Worm (Caenorhabditis elegans) whole organism, L4 larva: Measurements from ENCODE around the gene lips-5.
A peak's percentile ranks its signal among the peaks of the same experiment; 100 is the strongest.

Source experiments
- F10B5.3 ChIP-seq: sonication (generic microtip); optimal IDR thresholded peaks from 2 replicates; lab custom pipeline; 2016; ENCODE audit warnings: mild to moderate bottlenecking, missing genetic modification characterization, missing compliant biosample characterization
- F26F4.8 ChIP-seq: fragments of 200-800 bp; sonication (Bioruptor generic); conservative IDR thresholded peaks from 2 replicates; pipeline ENCODE4 v1.3.6; 2022; ENCODE audit warnings: missing genetic modification characterization, missing compliant biosample characterization
- F44E2.7 ChIP-seq: fragments of 200-800 bp; sonication (Bioruptor generic); IDR thresholded peaks from 2 replicates; pipeline ENCODE4 v2.1.2; 2022; ENCODE audit warnings: missing genetic modification characterization, missing compliant biosample characterization
- F49E8.2 ChIP-seq: sonication (generic microtip); optimal IDR thresholded peaks from 2 replicates; lab custom pipeline; 2016; ENCODE audit warnings: missing compliant biosample characterization, mild to moderate bottlenecking, missing genetic modification characterization, borderline replicate concordance
- T26A8.4 ChIP-seq: fragments of 200-800 bp; sonication (Bioruptor generic); IDR thresholded peaks from 2 replicates; pipeline ENCODE4 v1.3.6; 2022; ENCODE audit warnings: missing genetic modification characterization, missing compliant biosample characterization
- Y75B8A.6 ChIP-seq: fragments of 200-800 bp; sonication (Bioruptor generic); IDR thresholded peaks from 2 replicates; pipeline ENCODE4 v1.3.6; 2022; ENCODE audit warnings: missing genetic modification reagents, missing genetic modification characterization, missing compliant biosample characterization
- aha-1 ChIP-seq: fragments of 150-350 bp; peaks from one replicate; lab custom pipeline; 2014; ENCODE audit warnings: missing biosample characterization, missing genetic modification characterization
- ama-1 ChIP-seq: fragments of 150-350 bp; optimal IDR thresholded peaks from 2 replicates; lab custom pipeline; 2014; ENCODE audit warnings: inconsistent platforms, mixed read lengths
- attf-4 ChIP-seq: sonication (generic microtip); optimal IDR thresholded peaks from 3 replicates; lab custom pipeline; 2017; ENCODE audit warnings: missing biosample characterization, missing genetic modification characterization
- ceh-20 ChIP-seq: fragments of 200-800 bp; sonication (Bioruptor generic); IDR thresholded peaks from 2 replicates; pipeline ENCODE4 v1.3.6; 2022; ENCODE audit warnings: missing genetic modification reagents, missing genetic modification characterization, missing compliant biosample characterization
- ceh-28 ChIP-seq: fragments of 150-350 bp; optimal IDR thresholded peaks from 2 replicates; lab custom pipeline; 2014; ENCODE audit warnings: missing biosample characterization, missing genetic modification reagents, missing genetic modification characterization
- ceh-44 ChIP-seq: fragments of 200-800 bp; sonication (Bioruptor generic); IDR thresholded peaks from 2 replicates; pipeline ENCODE4 v1.3.6; 2022; ENCODE audit warnings: missing genetic modification reagents, missing genetic modification characterization, missing compliant biosample characterization
- ceh-62 ChIP-seq: sonication (generic microtip); optimal IDR thresholded peaks from 2 replicates; lab custom pipeline; 2017; ENCODE audit warnings: missing biosample characterization, missing genetic modification characterization
- ctbp-1 ChIP-seq: fragments of 200-800 bp; sonication (Bioruptor generic); IDR thresholded peaks from 2 replicates; pipeline ENCODE4 v1.3.6; 2022; ENCODE audit warnings: missing genetic modification reagents, missing genetic modification characterization, missing compliant biosample characterization
- daf-8 ChIP-seq: fragments of 200-800 bp; sonication (Bioruptor generic); IDR thresholded peaks from 2 replicates; pipeline ENCODE4 v1.3.6; 2022; ENCODE audit warnings: missing genetic modification characterization, missing compliant biosample characterization
- dmd-9 ChIP-seq: fragments of 200-800 bp; sonication (Bioruptor generic); IDR thresholded peaks from 2 replicates; pipeline ENCODE4 v1.3.6; 2022; ENCODE audit warnings: missing genetic modification reagents, missing genetic modification characterization, missing compliant biosample characterization
- dve-1 ChIP-seq: sonication (generic microtip); optimal IDR thresholded peaks from 2 replicates; lab custom pipeline; 2017; ENCODE audit warnings: antibody characterized with exemption, mild to moderate bottlenecking, missing genetic modification characterization, missing compliant biosample characterization; ENCODE audit not compliant: insufficient read depth
- egl-27 ChIP-seq: sonication (generic microtip); optimal IDR thresholded peaks from 3 replicates; lab custom pipeline; 2017; ENCODE audit warnings: missing biosample characterization, missing genetic modification reagents, missing genetic modification characterization
- fos-1 ChIP-seq: fragments of 150-350 bp; optimal IDR thresholded peaks from 2 replicates; lab custom pipeline; 2014; ENCODE audit warnings: missing biosample characterization, missing genetic modification characterization
- lin-1 ChIP-seq: fragments of 200-800 bp; sonication (Bioruptor generic); IDR thresholded peaks from 2 replicates; pipeline ENCODE4 v1.3.6; 2022; ENCODE audit warnings: missing genetic modification reagents, missing genetic modification characterization, missing compliant biosample characterization
- lin-13 ChIP-seq: fragments of 150-350 bp; optimal IDR thresholded peaks from 2 replicates; lab custom pipeline; 2014; ENCODE audit warnings: missing biosample characterization, missing genetic modification reagents, missing genetic modification characterization
- lin-15B ChIP-seq: fragments of 150-350 bp; sonication (generic microtip); optimal IDR thresholded peaks from 3 replicates; lab custom pipeline; 2014; ENCODE audit warnings: missing biosample characterization, missing genetic modification characterization
- lin-38 ChIP-seq: fragments of 200-800 bp; sonication (Bioruptor generic); IDR thresholded peaks from 2 replicates; pipeline ENCODE4 v1.3.6; 2022; ENCODE audit warnings: missing genetic modification reagents, missing genetic modification characterization, missing compliant biosample characterization
- lin-39 ChIP-seq: fragments of 150-350 bp; optimal IDR thresholded peaks from 2 replicates; lab custom pipeline; 2014; ENCODE audit warnings: missing biosample characterization, missing genetic modification reagents, missing genetic modification characterization
- lir-3 ChIP-seq: sonication (generic microtip); optimal IDR thresholded peaks from 2 replicates; lab custom pipeline; 2016; ENCODE audit warnings: mild to moderate bottlenecking, missing genetic modification characterization, missing compliant biosample characterization
- lsy-2 ChIP-seq, 2 experiments: fragments of 150-350 bp in 1 of 2; sonication (generic microtip) in 1 of 2; optimal IDR thresholded peaks; 2 replicates each; lab custom pipeline; 2014 to 2017; ENCODE audit warnings: missing biosample characterization in 2 of 2, missing genetic modification characterization in 2 of 2
- mdl-1 ChIP-seq, 2 experiments: fragments of 150-350 bp in 1 of 2; sonication (generic microtip) in 1 of 2; optimal IDR thresholded peaks; 2 replicates each; lab custom pipeline; 2014 to 2017; ENCODE audit warnings: missing biosample characterization in 2 of 2, missing genetic modification characterization in 2 of 2
- mdt-29 ChIP-seq: fragments of 200-800 bp; sonication (Bioruptor generic); IDR thresholded peaks from 2 replicates; pipeline ENCODE4 v1.3.6; 2022; ENCODE audit warnings: missing genetic modification reagents, missing genetic modification characterization, missing compliant biosample characterization
- mep-1 ChIP-seq: fragments of 150-350 bp; sonication (generic microtip); optimal IDR thresholded peaks from 3 replicates; lab custom pipeline; 2014; ENCODE audit warnings: missing biosample characterization, missing genetic modification characterization
- mes-2 ChIP-seq: sonication (generic microtip); optimal IDR thresholded peaks from 2 replicates; lab custom pipeline; 2016; ENCODE audit warnings: missing genotype, mild to moderate bottlenecking, missing genetic modification characterization, missing compliant biosample characterization; ENCODE audit not compliant: poor library complexity, severe bottlenecking
- mxl-2 ChIP-seq: fragments of 200-800 bp; sonication (Bioruptor generic); conservative IDR thresholded peaks from 2 replicates; pipeline ENCODE4 v1.3.6; 2022; ENCODE audit warnings: missing genetic modification reagents, missing genetic modification characterization, missing compliant biosample characterization
- nhr-10 ChIP-seq: fragments of 150-350 bp; optimal IDR thresholded peaks from 2 replicates; lab custom pipeline; 2014; ENCODE audit warnings: missing biosample characterization, missing genetic modification characterization
- nhr-11 ChIP-seq: fragments of 150-350 bp; optimal IDR thresholded peaks from 2 replicates; lab custom pipeline; 2014; ENCODE audit warnings: missing biosample characterization, missing genetic modification characterization
- nhr-25 ChIP-seq: sonication (generic microtip); optimal IDR thresholded peaks from 2 replicates; lab custom pipeline; 2017; ENCODE audit warnings: missing genetic modification characterization, mild to moderate bottlenecking, missing compliant biosample characterization, antibody characterized with exemption, moderate library complexity, borderline replicate concordance; ENCODE audit not compliant: insufficient read depth
- nhr-41 ChIP-seq: fragments of 200-800 bp; sonication (Bioruptor generic); IDR thresholded peaks from 2 replicates; pipeline ENCODE4 v1.3.6; 2022; ENCODE audit warnings: missing genetic modification reagents, missing genetic modification characterization, missing compliant biosample characterization
- nhr-42 ChIP-seq: fragments of 200-800 bp; sonication (Bioruptor generic); IDR thresholded peaks from 2 replicates; pipeline ENCODE4 v1.3.6; 2022; ENCODE audit warnings: missing genetic modification characterization, missing compliant biosample characterization
- nhr-48 ChIP-seq: sonication (generic microtip); optimal IDR thresholded peaks from 2 replicates; lab custom pipeline; 2016; ENCODE audit warnings: mild to moderate bottlenecking, missing genetic modification characterization, missing compliant biosample characterization
- rbr-2 ChIP-seq: sonication (generic microtip); optimal IDR thresholded peaks from 2 replicates; lab custom pipeline; 2016; ENCODE audit warnings: missing genotype, missing genetic modification characterization, missing compliant biosample characterization
- set-16 ChIP-seq: fragments of 200-800 bp; sonication (Bioruptor generic); IDR thresholded peaks from 2 replicates; pipeline ENCODE4 v1.3.6; 2022; ENCODE audit warnings: missing genetic modification reagents, missing genetic modification characterization, missing compliant biosample characterization
- snpc-1.2 ChIP-seq: fragments of 200-800 bp; sonication (Bioruptor generic); IDR thresholded peaks from 2 replicates; pipeline ENCODE4 v1.3.6; 2022; ENCODE audit warnings: missing genetic modification reagents, missing genetic modification characterization, missing compliant biosample characterization
- spr-1 ChIP-seq: sonication (generic microtip); optimal IDR thresholded peaks from 2 replicates; lab custom pipeline; 2016; ENCODE audit warnings: mild to moderate bottlenecking, missing genetic modification characterization, missing compliant biosample characterization
- tag-97 ChIP-seq: fragments of 200-800 bp; sonication (Bioruptor generic); IDR thresholded peaks from 2 replicates; pipeline ENCODE4 v1.3.6; 2022; ENCODE audit warnings: missing genetic modification characterization, missing compliant biosample characterization
- unc-130 ChIP-seq: sonication (generic microtip); optimal IDR thresholded peaks from 2 replicates; lab custom pipeline; 2016; ENCODE audit warnings: missing genetic modification reagents, missing genetic modification characterization, missing compliant biosample characterization
- zfp-3 ChIP-seq: fragments of 200-800 bp; sonication (Bioruptor generic); conservative IDR thresholded peaks from 2 replicates; pipeline ENCODE4 v1.3.6; 2022; ENCODE audit warnings: missing genetic modification reagents, missing genetic modification characterization, missing compliant biosample characterization
- zip-2 ChIP-seq: fragments of 150-350 bp; optimal IDR thresholded peaks from 2 replicates; lab custom pipeline; 2014; ENCODE audit warnings: missing biosample characterization, missing genetic modification characterization
- ztf-7 ChIP-seq: fragments of 150-350 bp; optimal IDR thresholded peaks from 2 replicates; lab custom pipeline; 2014; ENCODE audit warnings: missing biosample characterization, missing genetic modification characterization

Gene lips-5

ce11 chrIV:11821591-11822361 is 48.2 kb upstream of the lips-5 start, which contains the start of the genes par-5 and M117.3 (continued):
- peak; percentile 65 for TF ChIP-seq set-16 (GFP tag; lab: Robert Waterston, UW)
- peak; percentile 82 for TF ChIP-seq mdt-29 (GFP tag; lab: Robert Waterston, UW)
- peak; percentile 48 for TF ChIP-seq nhr-48 (tag; lab: Kevin White, UChicago)
- TF ChIP-seq F44E2.7 (GFP tag; lab: Robert Waterston, UW), result peak; percentile 71; the same call in 1 of the 2 replicates
- peak; percentile 78 for TF ChIP-seq mep-1 (tag; lab: Kevin White, UChicago)
- peak; percentile 59; the same call in 1 of the 2 replicates for TF ChIP-seq snpc-1.2 (GFP tag; lab: Robert Waterston, UW)
- TF ChIP-seq F10B5.3 (tag; lab: Kevin White, UChicago), result no peak
- TF ChIP-seq nhr-41 (GFP tag; lab: Robert Waterston, UW), result no peak
- TF ChIP-seq tag-97 (GFP tag; lab: Robert Waterston, UW), result no peak
- no peak for TF ChIP-seq ceh-62
- TF ChIP-seq Y75B8A.6 (GFP tag; lab: Robert Waterston, UW), result no peak
- TF ChIP-seq ceh-44, result no peak
- no peak for TF ChIP-seq spr-1 (tag; lab: Kevin White, UChicago)
- TF ChIP-seq fos-1, result no peak
- 0 out of 2 replicates have a peak, but pooled peaks have one; percentile 38 for TF ChIP-seq zfp-3 (GFP tag; lab: Robert Waterston, UW)
- no peak for TF ChIP-seq daf-8 (GFP tag; lab: Robert Waterston, UW)
- TF ChIP-seq zip-2 (tag; lab: Kevin White, UChicago), result no peak
- no peak for TF ChIP-seq ztf-7 (tag; lab: Kevin White, UChicago)
- TF ChIP-seq lir-3, result no peak
- peak; percentile 76 for TF ChIP-seq nhr-11 (tag; lab: Kevin White, UChicago)
- TF ChIP-seq T26A8.4 (GFP tag; lab: Robert Waterston, UW), result peak; percentile 53
- TF ChIP-seq lsy-2 (tag; optimal IDR thresholded peaks at IDR 0.05; lab: Kevin White, UChicago), result peak in 1 of 2 experiments; percentile 80
- TF ChIP-seq, all 104 proteins: peak for 50

ce11 chrIV:11820067-11820913 is 46.7 kb upstream of the lips-5 start:
- TF ChIP-seq ama-1 (lab: Kevin White, UChicago) (peak; percentile 82), tag-97 (GFP tag; lab: Robert Waterston, UW) (no peak), mdl-1 (tag; optimal IDR thresholded peaks at IDR 0.05; lab: Kevin White, UChicago) (no peak), ztf-7 (tag; lab: Kevin White, UChicago) (no peak), lsy-2 (tag; optimal IDR thresholded peaks at IDR 0.05; lab: Kevin White, UChicago) (peak in 1 of 2 experiments; percentile 2), ctbp-1 (GFP tag; lab: Robert Waterston, UW) (0 out of 2 replicates have a peak, but pooled peaks have one; percentile 33), F26F4.8 (no peak), aha-1 (tag; lab: Kevin White, UChicago) (peak; percentile 54), rbr-2 (tag; lab: Kevin White, UChicago) (peak; percentile 42), dve-1 (peak; percentile 20), lin-39 (tag; lab: Kevin White, UChicago) (no peak), egl-27 (tag; lab: Kevin White, UChicago) (no peak), mes-2 (peak; percentile 31), ceh-28 (tag; lab: Kevin White, UChicago) (no peak), set-16 (GFP tag; lab: Robert Waterston, UW) (no peak), nhr-25 (tag; lab: Kevin White, UChicago) (no peak), ceh-20 (GFP tag; lab: Robert Waterston, UW) (no peak), ceh-44 (no peak), nhr-42 (GFP tag; lab: Robert Waterston, UW) (no peak), dmd-9 (GFP tag; lab: Robert Waterston, UW) (no peak), mxl-2 (no peak), lin-13 (GFP tag; lab: Kevin White, UChicago) (peak; percentile 44), F49E8.2 (tag; lab: Kevin White, UChicago) (peak; percentile 67), lir-3 (no peak), Y75B8A.6 (GFP tag; lab: Robert Waterston, UW) (no peak), lin-1 (GFP tag; lab: Robert Waterston, UW) (peak; percentile 33; the same call in 1 of the 2 replicates), lin-15B (tag; lab: Kevin White, UChicago) (no peak), attf-4 (tag; lab: Kevin White, UChicago) (no peak), nhr-10 (tag; lab: Kevin White, UChicago) (no peak), lin-38 (GFP tag; lab: Robert Waterston, UW) (peak; percentile 47), unc-130 (GFP tag; lab: Kevin White, UChicago) (peak; percentile 3)
